Fruit fly (Drosophila melanogaster) whole organism, pupa: ENCODE results near the gene Acsx1R.

Experiments
- CG10348 ChIP-seq: fragments of 200-800 bp; sonication (Bioruptor generic); IDR thresholded peaks from 2 replicates; pipeline ENCODE4 v1.3.6; 2022; ENCODE audit warnings: missing biosample characterization, missing genetic modification characterization
- CG13204 ChIP-seq: fragments of 200-800 bp; sonication (Bioruptor generic); optimal IDR thresholded peaks from 2 replicates; lab custom pipeline; 2018; ENCODE audit warnings: missing biosample characterization, mild to moderate bottlenecking, missing genetic modification characterization, moderate library complexity
- CG14655 ChIP-seq: fragments of 200-800 bp; sonication (Bioruptor generic); optimal IDR thresholded peaks from 3 replicates; lab custom pipeline; 2017; ENCODE audit warnings: mild to moderate bottlenecking, missing biosample characterization, missing genetic modification reagents, missing genetic modification characterization
- CG15710 ChIP-seq: fragments of 200-800 bp; sonication (Bioruptor generic); optimal IDR thresholded peaks from 2 replicates; lab custom pipeline; 2018; ENCODE audit warnings: missing biosample characterization, mild to moderate bottlenecking, missing genetic modification characterization, moderate library complexity
- CG17806 ChIP-seq: fragments of 200-800 bp; sonication (Bioruptor generic); optimal IDR thresholded peaks from 2 replicates; lab custom pipeline; 2018; ENCODE audit warnings: missing biosample characterization, mild to moderate bottlenecking, missing genetic modification characterization, moderate library complexity
- CG32121 ChIP-seq: fragments of 200-800 bp; sonication (Bioruptor generic); IDR thresholded peaks from 2 replicates; pipeline ENCODE4 v1.3.6; 2022; ENCODE audit warnings: missing biosample characterization, missing genetic modification characterization
- CG4496 ChIP-seq: fragments of 200-800 bp; sonication (Bioruptor generic); IDR thresholded peaks from 3 replicates; pipeline ENCODE4 v1.3.6; 2022; ENCODE audit warnings: missing biosample characterization, missing genetic modification characterization
- CG8159 ChIP-seq: fragments of 200-800 bp; sonication (Bioruptor generic); optimal IDR thresholded peaks from 3 replicates; lab custom pipeline; 2018; ENCODE audit warnings: missing biosample characterization, mild to moderate bottlenecking, missing genetic modification characterization, moderate library complexity
- CG8301 ChIP-seq: fragments of 200-800 bp; sonication (Bioruptor generic); optimal IDR thresholded peaks from 2 replicates; lab custom pipeline; 2018; ENCODE audit warnings: missing biosample characterization, mild to moderate bottlenecking, missing genetic modification characterization
- CG9948 ChIP-seq: fragments of 200-800 bp; sonication (Bioruptor generic); optimal IDR thresholded peaks from 2 replicates; lab custom pipeline; 2018; ENCODE audit warnings: missing biosample characterization, mild to moderate bottlenecking, missing genetic modification characterization, moderate library complexity
- D1 ChIP-seq: fragments of 200-800 bp; sonication (Bioruptor generic); optimal IDR thresholded peaks from 2 replicates; lab custom pipeline; 2018; ENCODE audit warnings: missing biosample characterization, mild to moderate bottlenecking, missing genetic modification characterization, moderate library complexity
- EcR ChIP-seq: fragments of 200-800 bp; sonication (Bioruptor generic); optimal IDR thresholded peaks from 3 replicates; lab custom pipeline; 2019; ENCODE audit warnings: missing biosample characterization, missing genetic modification characterization, mild to moderate bottlenecking, moderate library complexity, missing genetic modification reagents
- Ets98B ChIP-seq: fragments of 200-800 bp; sonication (Bioruptor generic); IDR thresholded peaks from 2 replicates; pipeline ENCODE4 v1.3.6; 2022; ENCODE audit warnings: missing biosample characterization, missing genetic modification characterization
- Pif1A ChIP-seq: fragments of 200-800 bp; sonication (Bioruptor generic); optimal IDR thresholded peaks from 3 replicates; lab custom pipeline; 2016; ENCODE audit warnings: missing biosample characterization, missing genetic modification characterization
- Pif1B ChIP-seq: fragments of 200-800 bp; sonication (Bioruptor generic); optimal IDR thresholded peaks from 3 replicates; lab custom pipeline; 2016; ENCODE audit warnings: missing biosample characterization, missing genetic modification characterization
- Snoo ChIP-seq: fragments of 200-800 bp; sonication (Bioruptor generic); optimal IDR thresholded peaks from 3 replicates; lab custom pipeline; 2017; ENCODE audit warnings: missing biosample characterization, mild to moderate bottlenecking, missing genetic modification characterization, inconsistent platforms
- fd96Ca ChIP-seq: fragments of 200-800 bp; sonication (Bioruptor generic); IDR thresholded peaks from 3 replicates; pipeline ENCODE4 v1.3.6; 2022; ENCODE audit warnings: missing biosample characterization, missing genetic modification characterization
- gl ChIP-seq: fragments of 200-800 bp; sonication (Bioruptor generic); optimal IDR thresholded peaks from 2 replicates; lab custom pipeline; 2018; ENCODE audit warnings: missing biosample characterization, mild to moderate bottlenecking, missing genetic modification characterization
- rn ChIP-seq: fragments of 200-800 bp; sonication (Bioruptor generic); IDR thresholded peaks from 2 replicates; pipeline ENCODE4 v1.3.6; 2022; ENCODE audit warnings: missing biosample characterization, missing genetic modification characterization

Acsx1R gene

DNA sequence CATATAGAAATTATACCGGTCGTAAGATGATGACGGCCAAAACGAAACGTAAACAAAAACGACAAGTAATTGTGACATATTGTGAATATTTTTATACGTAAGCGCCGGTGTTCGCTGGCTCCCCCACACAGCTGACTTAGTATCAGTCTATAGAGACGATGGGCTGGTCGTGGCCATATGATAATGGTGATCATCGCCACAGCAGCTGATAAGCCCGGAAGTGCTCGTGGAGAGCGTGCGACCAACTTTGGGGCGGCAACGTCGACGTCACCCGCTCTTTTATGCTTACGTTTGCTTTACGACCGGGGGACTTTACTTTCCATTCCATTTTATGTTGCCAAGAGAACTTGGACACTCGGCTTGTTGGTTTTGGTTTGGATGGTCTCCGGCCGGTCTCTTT, 15.6 kb upstream of the Acsx1R start:
- TF ChIP-seq rn (GFP tag; lab: Robert Waterston, UW) (no peak), CG8301 (tag; lab: Kevin White, UChicago) (no peak)

DNA sequence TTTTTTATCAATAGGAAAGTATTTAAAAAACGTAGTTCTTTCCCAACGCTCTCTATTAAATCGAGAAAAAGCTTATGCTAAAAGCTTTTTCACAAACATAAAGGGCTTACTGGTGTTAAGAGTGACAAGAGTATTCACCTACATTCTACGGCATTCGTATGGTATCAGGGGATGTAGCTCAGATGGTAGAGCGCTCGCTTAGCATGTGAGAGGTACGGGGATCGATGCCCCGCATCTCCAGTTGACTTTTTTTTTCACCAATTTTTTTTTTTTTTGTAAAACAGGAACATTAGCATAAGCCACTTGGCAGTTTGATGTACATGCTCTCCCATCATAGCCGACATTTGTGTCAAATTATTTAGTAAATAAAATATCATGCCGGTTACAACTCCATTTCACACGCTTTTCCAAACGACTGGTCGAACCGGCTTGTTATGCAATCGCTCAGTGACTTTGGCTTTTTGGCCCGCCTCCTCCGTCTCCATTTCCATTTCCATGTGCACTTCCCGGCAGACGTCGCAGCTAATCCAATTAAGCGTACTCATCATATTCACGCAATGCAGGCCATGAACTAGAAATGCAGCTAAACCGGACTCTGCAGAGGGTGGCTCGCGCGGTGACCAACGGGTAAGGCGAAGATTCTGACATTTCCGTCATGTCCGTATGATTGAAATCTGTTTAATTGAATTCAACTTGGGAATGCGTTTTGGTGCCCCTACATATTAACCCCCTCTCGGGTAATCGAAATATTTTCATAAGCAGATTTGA, 13.9 kb upstream of the Acsx1R start:
- TF ChIP-seq Ets98B (GFP tag; lab: Robert Waterston, UW), result peak; percentile 20; the same call in 1 of the 2 replicates
- no peak for TF ChIP-seq CG13204 (GFP tag; lab: Kevin White, UChicago)
- no peak for TF ChIP-seq CG4496 (GFP tag; lab: Robert Waterston, UW)
- TF ChIP-seq, all 21 proteins: peak for 1

DNA sequence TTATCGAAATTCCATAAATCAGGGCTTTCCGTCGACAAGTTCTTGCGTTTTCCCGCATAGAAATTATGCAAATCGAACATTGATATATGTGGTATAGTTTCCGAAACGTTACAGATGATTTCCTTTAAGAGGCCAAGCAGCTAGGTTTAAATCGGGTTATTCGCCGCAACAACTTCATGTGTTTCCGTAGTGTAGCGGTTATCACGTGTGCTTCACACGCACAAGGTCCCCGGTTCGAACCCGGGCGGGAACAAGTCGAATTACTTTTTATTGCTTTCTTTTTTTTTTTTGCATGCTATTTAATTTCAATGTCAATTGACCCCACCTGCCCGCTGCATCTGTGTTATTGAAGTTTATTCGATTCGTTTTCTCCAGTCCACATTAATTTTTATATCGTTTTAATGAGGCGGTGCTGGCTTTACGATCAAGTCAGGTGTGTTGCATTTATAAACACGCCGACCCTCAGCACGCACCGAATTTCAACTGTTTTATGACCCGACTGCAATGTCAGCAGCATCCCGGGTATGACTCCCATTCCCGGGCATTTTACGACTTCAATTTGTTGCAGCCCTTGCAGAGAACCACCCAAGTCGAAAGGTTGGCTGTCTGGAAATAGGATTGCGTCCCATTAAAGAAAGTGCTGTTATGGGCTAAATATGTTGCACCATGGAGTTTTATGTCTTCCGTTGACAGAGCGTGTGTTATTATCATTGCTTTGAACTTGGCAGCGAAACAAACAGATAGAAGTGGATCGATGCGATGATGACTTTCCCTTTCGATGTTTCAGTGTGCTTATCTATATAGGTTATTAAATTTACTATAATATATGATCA, 13.1 kb upstream of the Acsx1R start:
- no peak for TF ChIP-seq CG13204 (GFP tag; lab: Kevin White, UChicago)
- TF ChIP-seq CG17806 (tag; lab: Kevin White, UChicago), result no peak
- TF ChIP-seq fd96Ca (GFP tag; lab: Robert Waterston, UW), result no peak
- TF ChIP-seq EcR (GFP tag; lab: Kevin White, UChicago), result no peak

DNA sequence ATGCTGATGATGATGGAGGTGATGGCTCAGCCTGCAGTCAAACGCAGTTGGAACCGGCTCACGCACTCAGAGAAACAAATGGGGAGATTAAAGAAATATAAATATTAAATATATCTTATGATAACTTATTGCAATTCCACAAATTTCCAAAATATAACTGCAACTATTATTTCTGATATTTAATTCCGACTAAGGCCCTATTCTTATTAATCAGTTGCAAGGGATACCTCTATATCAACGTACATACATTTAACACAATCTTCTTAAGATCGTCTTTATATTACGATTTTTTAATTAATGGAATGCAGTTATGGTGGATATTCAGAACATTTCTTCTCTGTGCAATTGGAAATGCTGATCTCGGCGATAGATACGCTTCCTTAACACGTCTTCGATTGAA, 11.7 kb upstream of the Acsx1R start:
- no peak for TF ChIP-seq Pif1A (GFP tag; lab: Kevin White, UChicago)
- TF ChIP-seq CG32121 (GFP tag; lab: Robert Waterston, UW), result no peak
- TF ChIP-seq CG14655, result peak; percentile 80
- no peak for TF ChIP-seq Pif1B
- TF ChIP-seq CG10348 (GFP tag; lab: Robert Waterston, UW), result no peak
- peak; percentile 77 for TF ChIP-seq CG8301 (tag; lab: Kevin White, UChicago)
- TF ChIP-seq CG9948, result no peak
- TF ChIP-seq CG8159 (tag; lab: Kevin White, UChicago), result no peak
- TF ChIP-seq rn (GFP tag; lab: Robert Waterston, UW), result no peak
- TF ChIP-seq CG4496 (GFP tag; lab: Robert Waterston, UW), result 0 out of 3 replicates have a peak, but pooled peaks have one; percentile 18
- TF ChIP-seq EcR (GFP tag; lab: Kevin White, UChicago), result no peak
- no peak for TF ChIP-seq CG15710 (tag; lab: Kevin White, UChicago)
- TF ChIP-seq D1 (tag; lab: Kevin White, UChicago), result no peak
- TF ChIP-seq, all 21 proteins: peak for 3

DNA sequence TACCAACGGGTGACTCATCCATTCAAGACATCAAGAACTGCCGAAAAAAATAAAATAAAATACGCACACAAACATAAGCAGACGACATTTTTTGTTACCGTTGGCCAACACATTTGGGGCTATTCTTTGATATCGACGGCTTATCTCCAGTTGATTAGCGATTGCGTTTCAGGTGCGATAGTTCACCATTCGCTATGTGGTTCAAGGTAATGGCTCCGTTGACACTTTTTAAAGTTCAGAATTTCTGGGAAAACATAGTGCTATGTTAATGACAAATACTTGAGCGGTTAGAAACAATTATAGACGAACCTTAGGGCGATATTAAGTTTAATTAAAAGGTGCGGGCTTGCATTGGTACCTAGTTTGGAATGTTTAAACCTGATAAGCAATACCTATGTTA, 8.4 kb upstream of the Acsx1R start:
- TF ChIP-seq CG8301 (tag; lab: Kevin White, UChicago) (no peak), CG13204 (GFP tag; lab: Kevin White, UChicago) (no peak), EcR (GFP tag; lab: Kevin White, UChicago) (no peak), Snoo (no peak), CG15710 (tag; lab: Kevin White, UChicago) (no peak), CG9948 (no peak)

DNA sequence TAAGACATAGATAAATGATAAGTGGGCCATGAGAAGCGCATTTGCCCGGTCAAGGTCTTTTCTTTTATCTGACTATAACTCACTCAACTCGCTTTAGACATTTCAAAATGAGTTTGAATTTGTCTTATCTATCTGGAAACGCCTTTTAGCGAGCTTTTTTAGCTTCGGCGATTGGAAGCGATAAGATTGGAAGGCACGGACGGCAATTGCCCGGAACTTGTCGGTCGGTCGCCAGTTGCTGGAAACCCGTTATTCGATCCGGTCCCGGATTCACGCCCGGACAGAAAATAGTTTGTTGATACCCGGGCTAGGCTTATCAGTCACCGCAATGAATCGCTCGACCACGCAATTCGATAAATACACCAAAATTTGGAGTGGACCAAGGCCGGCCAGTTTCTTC, 6.2 kb upstream of the Acsx1R start, which contains the start of gene Acsx4:
TSS of gene Acsx4 (plus strand) at position 233 of the 400 bp plus-strand sequence.
- TF ChIP-seq CG32121 (GFP tag; lab: Robert Waterston, UW), result no peak
- TF ChIP-seq, all 21 proteins: peak for 0

DNA sequence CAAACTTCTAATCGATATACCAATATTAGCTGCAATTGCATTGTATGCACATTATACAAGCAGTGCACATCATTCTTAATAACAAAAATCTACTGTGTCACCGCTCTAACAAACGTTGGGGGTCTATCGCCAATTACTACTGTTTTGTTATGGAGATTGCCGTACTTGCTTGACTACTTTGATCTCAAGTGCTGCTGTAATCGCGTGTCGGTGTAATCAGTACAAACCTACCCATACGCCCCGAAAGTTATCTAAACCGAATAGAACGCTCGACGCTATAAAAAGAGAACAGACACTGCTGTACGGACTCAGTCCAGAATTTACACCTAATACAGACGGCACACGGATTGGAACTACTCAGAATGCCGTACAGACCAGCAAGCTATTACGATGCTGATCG, 3.9 kb upstream of the Acsx1R start, which contains the start of gene Acsx3:
TSS of gene Acsx3 (plus strand) at position 301 of the 400 bp plus-strand sequence.
- TF ChIP-seq fd96Ca (GFP tag; lab: Robert Waterston, UW), result no peak
- TF ChIP-seq Ets98B (GFP tag; lab: Robert Waterston, UW), result no peak
- no peak for TF ChIP-seq CG17806 (tag; lab: Kevin White, UChicago)
- TF ChIP-seq CG10348 (GFP tag; lab: Robert Waterston, UW), result no peak
- no peak for TF ChIP-seq gl (tag; lab: Kevin White, UChicago)
- no peak for TF ChIP-seq CG9948
- no peak for TF ChIP-seq CG8301 (tag; lab: Kevin White, UChicago)
- TF ChIP-seq Snoo, result no peak
